Worm (Caenorhabditis elegans) whole organism, early embryonic: ENCODE measurements around the gene F07F6.4.

ENCODE experiments used
- F13C5.2 ChIP-seq: sonication (generic microtip); optimal IDR thresholded peaks from 2 replicates; lab custom pipeline; 2017; ENCODE audit warnings: mild to moderate bottlenecking, missing genetic modification characterization, inconsistent platforms, missing compliant biosample characterization
- aly-1 ChIP-seq: sonication (generic microtip); optimal IDR thresholded peaks from 2 replicates; lab custom pipeline; 2016; ENCODE audit warnings: missing genetic modification characterization, missing compliant biosample characterization
- ama-1 ChIP-seq: fragments of 150-350 bp; optimal IDR thresholded peaks from 2 replicates; lab custom pipeline; 2014
- ceh-13 ChIP-seq: fragments of 200-800 bp; sonication (Bioruptor generic); optimal IDR thresholded peaks from 2 replicates; lab custom pipeline; 2018; ENCODE audit warnings: mild to moderate bottlenecking, missing genetic modification characterization, missing compliant biosample characterization

DNA sequence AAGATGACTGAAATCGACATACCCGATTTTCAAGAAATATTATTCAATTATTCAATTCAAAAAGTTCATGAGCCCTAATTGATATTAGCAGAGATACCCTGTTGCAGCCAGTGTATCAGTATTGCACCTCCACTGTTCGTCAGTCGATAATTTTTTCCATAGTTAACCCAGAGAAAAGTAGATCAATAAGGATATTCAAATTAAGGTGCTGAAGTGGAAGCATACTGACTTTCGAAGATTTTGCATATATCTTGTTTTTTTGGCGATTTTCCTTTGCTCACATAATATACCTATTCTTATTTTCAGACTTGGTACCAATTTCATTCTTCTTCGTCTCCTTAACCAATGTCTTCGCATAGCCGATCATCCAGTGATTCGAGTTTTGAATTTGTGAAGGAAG lies 10.4 kb downstream of the F07F6.4 start, which contains the start of gene EEED8.15:
- TF ChIP-seq aly-1 (tag; lab: Kevin White, UChicago) (no peak), ama-1 (no peak), F13C5.2 (tag; lab: Kevin White, UChicago) (no peak), ceh-13 (GFP tag; lab: Kevin White, UChicago) (no peak)
